Worm (Caenorhabditis elegans) whole organism, late embryonic: ENCODE measurements around the gene W06D11.5.

Experiments used
- C38D4.7 ChIP-seq: fragments of 200-800 bp; sonication (Bioruptor generic); optimal IDR thresholded peaks from 2 replicates; lab custom pipeline; 2018; ENCODE audit warnings: mild to moderate bottlenecking, missing genetic modification characterization, moderate library complexity, missing compliant biosample characterization
- F13H6.1 ChIP-seq: sonication (generic microtip); optimal IDR thresholded peaks from 2 replicates; lab custom pipeline; 2016; ENCODE audit warnings: missing genetic modification characterization, missing compliant biosample characterization
- Y22D7AL.16 ChIP-seq: sonication (generic microtip); optimal IDR thresholded peaks from 2 replicates; lab custom pipeline; 2016; ENCODE audit warnings: missing genetic modification characterization, missing compliant biosample characterization
- ama-1 ChIP-seq: fragments of 150-350 bp; optimal IDR thresholded peaks from 2 replicates; lab custom pipeline; 2014
- ceh-2 ChIP-seq: sonication (generic microtip); optimal IDR thresholded peaks from 2 replicates; lab custom pipeline; 2016; ENCODE audit warnings: missing genotype, missing genetic modification characterization, missing compliant biosample characterization
- ceh-22 ChIP-seq: sonication (generic microtip); optimal IDR thresholded peaks from 2 replicates; lab custom pipeline; 2017; ENCODE audit warnings: missing biosample characterization, missing genetic modification characterization
- ceh-24 ChIP-seq: sonication (generic microtip); optimal IDR thresholded peaks from 2 replicates; lab custom pipeline; 2016; ENCODE audit warnings: mild to moderate bottlenecking, missing genetic modification characterization, missing compliant biosample characterization
- ceh-34 ChIP-seq: sonication (generic microtip); optimal IDR thresholded peaks from 2 replicates; lab custom pipeline; 2016; ENCODE audit warnings: mild to moderate bottlenecking, missing genetic modification characterization, missing compliant biosample characterization
- ceh-45 ChIP-seq: fragments of 200-800 bp; sonication (Bioruptor generic); IDR thresholded peaks from 2 replicates; pipeline ENCODE4 v1.3.6; 2022; ENCODE audit warnings: missing genetic modification reagents, missing genetic modification characterization, missing compliant biosample characterization
- che-1 ChIP-seq: sonication (generic microtip); optimal IDR thresholded peaks from 2 replicates; lab custom pipeline; 2016; ENCODE audit warnings: mild to moderate bottlenecking, missing genetic modification characterization, missing compliant biosample characterization
- dmd-4 ChIP-seq: sonication (generic microtip); optimal IDR thresholded peaks from 2 replicates; lab custom pipeline; 2016; ENCODE audit warnings: borderline replicate concordance, missing genetic modification characterization, missing compliant biosample characterization
- elt-2 ChIP-seq: sonication (generic microtip); optimal IDR thresholded peaks from 2 replicates; lab custom pipeline; 2016; ENCODE audit warnings: missing genetic modification reagents, missing genetic modification characterization, missing compliant biosample characterization
- elt-4 ChIP-seq: sonication (generic microtip); optimal IDR thresholded peaks from 2 replicates; lab custom pipeline; 2016; ENCODE audit warnings: missing genetic modification characterization, missing compliant biosample characterization
- ets-4 ChIP-seq: sonication (generic microtip); optimal IDR thresholded peaks from 2 replicates; lab custom pipeline; 2016; ENCODE audit warnings: missing genetic modification characterization, missing compliant biosample characterization
- fax-1 ChIP-seq: sonication (generic microtip); optimal IDR thresholded peaks from 2 replicates; lab custom pipeline; 2016; ENCODE audit warnings: missing genotype, missing genetic modification characterization, missing compliant biosample characterization
- fkh-10 ChIP-seq: fragments of 150-350 bp; optimal IDR thresholded peaks from 2 replicates; lab custom pipeline; 2014; ENCODE audit warnings: missing biosample characterization, missing genetic modification reagents, missing genetic modification characterization
- hlh-13 ChIP-seq: fragments of 200-800 bp; sonication (Bioruptor generic); optimal IDR thresholded peaks from 2 replicates; lab custom pipeline; 2018; ENCODE audit warnings: mild to moderate bottlenecking, missing genetic modification characterization, missing compliant biosample characterization
- hlh-15 ChIP-seq: sonication (generic microtip); optimal IDR thresholded peaks from 2 replicates; lab custom pipeline; 2016; ENCODE audit warnings: missing genetic modification characterization, missing compliant biosample characterization
- hlh-30 ChIP-seq: sonication (generic microtip); optimal IDR thresholded peaks from 2 replicates; lab custom pipeline; 2017; ENCODE audit warnings: antibody characterized with exemption, missing genetic modification characterization, missing compliant biosample characterization; ENCODE audit not compliant: insufficient read depth
- lim-6 ChIP-seq: sonication (generic microtip); optimal IDR thresholded peaks from 2 replicates; lab custom pipeline; 2016; ENCODE audit warnings: missing genetic modification characterization, missing compliant biosample characterization
- madf-2 ChIP-seq: sonication (generic microtip); optimal IDR thresholded peaks from 2 replicates; lab custom pipeline; 2017; ENCODE audit warnings: missing genetic modification characterization, missing compliant biosample characterization
- mec-3 ChIP-seq: sonication (generic microtip); optimal IDR thresholded peaks from 2 replicates; lab custom pipeline; 2016; ENCODE audit warnings: borderline replicate concordance, missing genetic modification characterization, missing compliant biosample characterization
- nfya-1 ChIP-seq: sonication (generic microtip); optimal IDR thresholded peaks from 2 replicates; lab custom pipeline; 2017; ENCODE audit warnings: missing genetic modification characterization, mild to moderate bottlenecking, missing compliant biosample characterization, antibody characterized with exemption, moderate library complexity
- nhr-11 ChIP-seq: fragments of 150-350 bp; optimal IDR thresholded peaks from 2 replicates; lab custom pipeline; 2014; ENCODE audit warnings: missing biosample characterization, missing genetic modification characterization
- npax-4 ChIP-seq: sonication (generic microtip); optimal IDR thresholded peaks from 2 replicates; lab custom pipeline; 2016; ENCODE audit warnings: missing genetic modification characterization, missing compliant biosample characterization
- odd-2 ChIP-seq: sonication (generic microtip); optimal IDR thresholded peaks from 2 replicates; lab custom pipeline; 2017; ENCODE audit warnings: antibody characterized with exemption, mild to moderate bottlenecking, missing genetic modification characterization, missing compliant biosample characterization
- pax-1 ChIP-seq: fragments of 150-350 bp; optimal IDR thresholded peaks from 2 replicates; lab custom pipeline; 2014; ENCODE audit warnings: missing biosample characterization, missing genetic modification characterization
- pqm-1 ChIP-seq: sonication (generic microtip); optimal IDR thresholded peaks from 2 replicates; lab custom pipeline; 2016; ENCODE audit warnings: missing genetic modification characterization, missing compliant biosample characterization
- pros-1 ChIP-seq: fragments of 150-350 bp; optimal IDR thresholded peaks from 2 replicates; lab custom pipeline; 2014; ENCODE audit warnings: missing biosample characterization, missing genetic modification reagents, missing genetic modification characterization
- rnt-1 ChIP-seq: sonication (generic microtip); optimal IDR thresholded peaks from 2 replicates; lab custom pipeline; 2016; ENCODE audit warnings: missing genetic modification characterization, missing compliant biosample characterization
- sdc-2 ChIP-seq: sonication (generic microtip); optimal IDR thresholded peaks from 2 replicates; lab custom pipeline; 2016; ENCODE audit warnings: missing genotype, missing genetic modification characterization, missing compliant biosample characterization
- sox-4 ChIP-seq: sonication (generic microtip); optimal IDR thresholded peaks from 2 replicates; lab custom pipeline; 2017; ENCODE audit warnings: mild to moderate bottlenecking, missing genetic modification characterization, inconsistent platforms, missing compliant biosample characterization
- syd-9 ChIP-seq: sonication (generic microtip); optimal IDR thresholded peaks from 2 replicates; lab custom pipeline; 2016; ENCODE audit warnings: mild to moderate bottlenecking, missing genetic modification characterization, moderate library complexity, missing compliant biosample characterization
- tbx-2 ChIP-seq: sonication (generic microtip); optimal IDR thresholded peaks from 2 replicates; lab custom pipeline; 2016; ENCODE audit warnings: missing genetic modification characterization, missing compliant biosample characterization
- ttx-3 ChIP-seq: sonication (generic microtip); optimal IDR thresholded peaks from 2 replicates; lab custom pipeline; 2016; ENCODE audit warnings: missing genetic modification reagents, missing genetic modification characterization, missing compliant biosample characterization
- unc-42 ChIP-seq: sonication (generic microtip); optimal IDR thresholded peaks from 2 replicates; lab custom pipeline; 2016; ENCODE audit warnings: missing genotype, missing genetic modification characterization, missing compliant biosample characterization
- unc-55 ChIP-seq: sonication (generic microtip); optimal IDR thresholded peaks from 2 replicates; lab custom pipeline; 2017; ENCODE audit warnings: missing biosample characterization, missing genetic modification reagents, missing genetic modification characterization
- unc-86 ChIP-seq: sonication (generic microtip); optimal IDR thresholded peaks from 2 replicates; lab custom pipeline; 2016; ENCODE audit warnings: missing genetic modification characterization, missing compliant biosample characterization
- zip-5 ChIP-seq: sonication (generic microtip); optimal IDR thresholded peaks from 2 replicates; lab custom pipeline; 2016; ENCODE audit warnings: missing genetic modification characterization, missing compliant biosample characterization

The W06D11.5 gene

ce11 chrX:12323439-12323838 lies 23.5 kb downstream of the W06D11.5 start, which contains the start of gene srd-40:
TSS of gene srd-40 (plus strand) at chrX:12323739.
- TF ChIP-seq hlh-13 (GFP tag; lab: Kevin White, UChicago): no peak
- TF ChIP-seq che-1 (tag; lab: Kevin White, UChicago): no peak
- TF ChIP-seq ceh-22 (tag; lab: Kevin White, UChicago): no peak
- TF ChIP-seq ama-1 (lab: Kevin White, UChicago): no peak
- no peak for TF ChIP-seq pros-1
- no peak for TF ChIP-seq mec-3
- TF ChIP-seq fax-1 (tag; lab: Kevin White, UChicago): no peak
- TF ChIP-seq hlh-30: no peak
- TF ChIP-seq F13H6.1 (tag; lab: Kevin White, UChicago): no peak
- no peak for TF ChIP-seq C38D4.7
- no peak for TF ChIP-seq npax-4 (tag; lab: Kevin White, UChicago)
- no peak for TF ChIP-seq unc-86 (tag; lab: Kevin White, UChicago)
- TF ChIP-seq pqm-1 (tag; lab: Kevin White, UChicago): no peak
- no peak for TF ChIP-seq ttx-3 (tag; lab: Kevin White, UChicago)
- no peak for TF ChIP-seq ets-4 (tag; lab: Kevin White, UChicago)
- no peak for TF ChIP-seq nhr-11 (tag; lab: Kevin White, UChicago)
- TF ChIP-seq dmd-4 (tag; lab: Kevin White, UChicago): no peak
- TF ChIP-seq elt-2 (tag; lab: Kevin White, UChicago): no peak
- no peak for TF ChIP-seq ceh-2
- no peak for TF ChIP-seq odd-2

- no peak for TF ChIP-seq F13H6.1 (tag; lab: Kevin White, UChicago)
- TF ChIP-seq sdc-2 (tag; lab: Kevin White, UChicago): no peak
- TF ChIP-seq sox-4 (tag; lab: Kevin White, UChicago): no peak
- no peak for TF ChIP-seq lim-6 (tag; lab: Kevin White, UChicago)
- TF ChIP-seq pros-1: no peak
- TF ChIP-seq unc-42 (tag; lab: Kevin White, UChicago): no peak
- no peak for TF ChIP-seq ceh-45
- TF ChIP-seq hlh-15 (tag; lab: Kevin White, UChicago): no peak
- no peak for TF ChIP-seq Y22D7AL.16 (tag; lab: Kevin White, UChicago)
- no peak for TF ChIP-seq fkh-10 (GFP tag; lab: Kevin White, UChicago)
- TF ChIP-seq zip-5 (tag; lab: Kevin White, UChicago): no peak
- no peak for TF ChIP-seq npax-4 (tag; lab: Kevin White, UChicago)
- no peak for TF ChIP-seq pax-1 (tag; lab: Kevin White, UChicago)
Observed at ce11 chrX:12326424-12326823, 26.5 kb downstream of the W06D11.5 start, which contains the start of gene srd-41. TSS of gene srd-41 (plus strand) at chrX:12326724.

DNA sequence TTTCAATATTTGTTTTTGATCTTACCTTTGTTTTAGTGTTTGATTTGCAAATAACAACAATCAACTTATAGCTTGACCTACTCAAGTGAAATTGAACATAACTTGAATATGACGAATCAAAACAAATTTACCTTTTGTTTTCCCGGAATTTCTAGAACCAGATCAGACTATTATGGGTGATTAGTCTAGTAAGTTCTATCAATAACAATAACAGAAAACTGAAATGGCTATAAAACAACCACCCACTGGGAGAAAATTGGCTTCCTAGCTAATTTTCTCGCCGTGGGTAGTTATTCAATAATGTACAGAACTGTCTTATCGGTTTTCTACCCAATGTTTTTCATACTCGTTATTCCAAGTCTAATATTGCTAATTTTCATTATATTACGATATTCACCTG lies 28.7 kb downstream of the W06D11.5 start, which contains the start of gene srd-45:
Gene srd-45, plus strand, starts transcription at position 301 of the 400 bp plus-strand sequence.
- TF ChIP-seq nfya-1 (tag; lab: Kevin White, UChicago) (no peak), ceh-34 (no peak), C38D4.7 (no peak), pax-1 (tag; lab: Kevin White, UChicago) (no peak), tbx-2 (tag; lab: Kevin White, UChicago) (no peak), syd-9 (tag; lab: Kevin White, UChicago) (no peak), hlh-13 (GFP tag; lab: Kevin White, UChicago) (no peak), elt-4 (tag; lab: Kevin White, UChicago) (no peak), madf-2 (tag; lab: Kevin White, UChicago) (no peak), ama-1 (lab: Kevin White, UChicago) (no peak), ttx-3 (tag; lab: Kevin White, UChicago) (no peak), ceh-24 (tag; lab: Kevin White, UChicago) (no peak), fkh-10 (GFP tag; lab: Kevin White, UChicago) (no peak), rnt-1 (tag; lab: Kevin White, UChicago) (no peak), sox-4 (tag; lab: Kevin White, UChicago) (no peak), unc-55 (GFP tag; lab: Kevin White, UChicago) (no peak), npax-4 (tag; lab: Kevin White, UChicago) (no peak)
